Fruit fly (Drosophila melanogaster): ENCODE measurements around the gene TfIIA-S-2.

TfIIA-S-2 gene

DNA sequence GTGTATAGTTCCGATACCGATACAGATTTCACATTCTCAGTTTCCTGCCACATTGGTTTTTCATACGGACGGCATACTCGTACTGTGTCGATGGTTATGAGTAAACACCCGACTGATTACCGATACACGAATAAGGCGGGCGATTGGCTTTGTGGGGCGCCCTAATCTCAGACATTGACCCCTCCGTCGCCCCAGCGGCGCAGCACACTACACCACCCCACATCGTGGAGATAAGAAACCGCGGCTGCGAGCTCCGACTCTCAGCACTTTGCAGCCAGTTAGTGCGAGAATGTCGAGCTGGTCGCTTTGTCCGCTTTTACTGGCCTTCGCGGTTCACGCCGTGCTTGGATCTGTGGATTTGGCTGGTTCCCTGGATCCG lies 39.8 kb upstream of the TfIIA-S-2 start, which contains the start of gene CG14629 (continued):
- TF ChIP-seq CG10543 (GFP tag; optimal IDR thresholded peaks at IDR 0.05) (peak; percentile 71), CG6272 (GFP tag; IDR thresholded peaks at IDR 0.05) (no peak), CG12071 (GFP tag; optimal IDR thresholded peaks at IDR 0.05) (no peak), CG6813 (GFP tag; optimal IDR thresholded peaks at IDR 0.05) (peak; percentile 10), Aef1 (GFP tag; IDR thresholded peaks at IDR 0.05) (no peak), Med (GFP tag) (peak; percentile 66), dimm (GFP tag; IDR thresholded peaks at IDR 0.05) (no peak), bcd (GFP tag; optimal IDR thresholded peaks at IDR 0.05) (no peak), CG2889 (GFP tag; IDR thresholded peaks at IDR 0.05) (no peak), cwo (GFP tag; optimal IDR thresholded peaks at IDR 0.05) (no peak), Neu2 (GFP tag; optimal IDR thresholded peaks at IDR 0.05; ENCODE audit: borderline replicate concordance) (no peak), chinmo (GFP tag; IDR thresholded peaks at IDR 0.05; ENCODE audit: partially characterized antibody) (0 out of 4 replicates have a peak, but pooled peaks have one; percentile 32), Bgb (GFP tag; IDR thresholded peaks at IDR 0.05; ENCODE audit: partially characterized antibody) (peak; percentile 17; the same call in 1 of the 2 replicates), CG13894 (tag; optimal IDR thresholded peaks at IDR 0.05) (no peak), ase (GFP tag; IDR thresholded peaks at IDR 0.05) (no peak), sug (tag; optimal IDR thresholded peaks at IDR 0.05) (peak; percentile 94), pfk (GFP tag; optimal IDR thresholded peaks at IDR 0.05) (no peak), Dfd (GFP tag; optimal IDR thresholded peaks at IDR 0.05) (no peak), slp2 (GFP tag; optimal IDR thresholded peaks at IDR 0.05) (no peak), Rx (GFP tag; IDR thresholded peaks at IDR 0.05) (no peak), CkIIα-i1 (GFP tag; IDR thresholded peaks at IDR 0.05) (no peak), CG33557 (GFP tag; optimal IDR thresholded peaks at IDR 0.05) (no peak), CG15514 (GFP tag; optimal IDR thresholded peaks at IDR 0.05) (peak; percentile 8), Asciz (GFP tag; optimal IDR thresholded peaks at IDR 0.05) (no peak), Bteb2 (GFP tag; optimal IDR thresholded peaks at IDR 0.05) (no peak), org-1 (GFP tag; optimal IDR thresholded peaks at IDR 0.05) (no peak), CG3838 (GFP tag; optimal IDR thresholded peaks at IDR 0.05) (no peak), CG4404 (GFP tag; IDR thresholded peaks at IDR 0.05) (no peak), CG6654 (GFP tag; optimal IDR thresholded peaks at IDR 0.05) (no peak), Jarid2 (GFP tag; optimal IDR thresholded peaks at IDR 0.05) (peak; percentile 62), BtbVII (GFP tag; optimal IDR thresholded peaks at IDR 0.05) (no peak), HLHmδ (GFP tag; optimal IDR thresholded peaks at IDR 0.05) (peak; percentile 17)

DNA sequence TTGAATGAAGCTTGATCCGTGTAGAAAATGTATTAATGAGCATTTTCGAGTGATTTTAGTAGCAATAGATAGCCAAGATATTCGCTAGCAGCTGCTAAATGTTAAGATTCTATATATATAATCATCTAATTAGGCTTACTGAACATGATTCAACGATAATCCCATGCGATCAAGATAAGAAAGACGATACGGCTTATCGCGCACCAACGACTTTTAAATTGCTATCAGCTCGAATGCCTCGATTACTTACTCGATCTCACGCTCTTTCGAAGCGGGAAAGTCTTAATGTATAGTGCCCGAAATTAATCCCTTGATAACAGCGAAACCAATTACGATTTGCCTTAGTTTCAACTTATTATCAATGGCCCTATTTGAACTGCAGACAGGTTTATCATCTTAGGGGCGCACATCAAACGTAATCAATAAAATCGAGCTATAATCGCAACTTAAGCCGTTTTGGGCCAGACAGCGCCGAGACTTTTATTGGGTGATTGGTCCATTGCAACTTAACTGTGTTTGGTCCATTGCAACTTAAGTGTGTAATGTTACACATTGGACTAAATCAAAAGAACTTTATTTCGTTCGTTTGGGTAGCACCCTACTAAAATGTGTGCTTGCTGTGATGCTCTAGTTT lies 39.3 kb upstream of the TfIIA-S-2 start:
- no peak for TF ChIP-seq E2f2 (GFP tag; IDR thresholded peaks at IDR 0.05)
- no peak for TF ChIP-seq cad (GFP tag; optimal IDR thresholded peaks at IDR 0.05)
- TF ChIP-seq grn (GFP tag; optimal IDR thresholded peaks at IDR 0.05): peak; percentile 89
- TF ChIP-seq CG11085 (GFP tag; IDR thresholded peaks at IDR 0.05): no peak
- TF ChIP-seq Trl (optimal IDR thresholded peaks at IDR 0.05): no peak
- no peak for TF ChIP-seq Trl (GFP tag; optimal IDR thresholded peaks at IDR 0.05)
- no peak for TF ChIP-seq CG1647 (GFP tag; optimal IDR thresholded peaks at IDR 0.05)
- peak; percentile 56 for TF ChIP-seq Vsx1 (GFP tag; optimal IDR thresholded peaks at IDR 0.05)
- no peak for TF ChIP-seq vfl (GFP tag; optimal IDR thresholded peaks at IDR 0.05)
- no peak for TF ChIP-seq amos (GFP tag; IDR thresholded peaks at IDR 0.05; ENCODE audit: partially characterized antibody)
- no peak for TF ChIP-seq dysf (GFP tag; IDR thresholded peaks at IDR 0.05)
- no peak for TF ChIP-seq CG32772 (GFP tag; IDR thresholded peaks at IDR 0.05)
- TF ChIP-seq cg (GFP tag; optimal IDR thresholded peaks at IDR 0.05): no peak
- TF ChIP-seq sens (GFP tag): peak; percentile 37
- TF ChIP-seq NFAT (GFP tag; IDR thresholded peaks at IDR 0.05): no peak
- TF ChIP-seq CG34376 (GFP tag; optimal IDR thresholded peaks at IDR 0.05): peak; percentile 52
- TF ChIP-seq mirr (GFP tag; optimal IDR thresholded peaks at IDR 0.05): peak; percentile 7
- no peak for TF ChIP-seq Oli (tag; optimal IDR thresholded peaks at IDR 0.05)
- no peak for TF ChIP-seq otp (GFP tag; IDR thresholded peaks at IDR 0.05)
- no peak for TF ChIP-seq Lpt (GFP tag; optimal IDR thresholded peaks at IDR 0.05)
- peak; percentile 98 for TF ChIP-seq exex (tag; optimal IDR thresholded peaks at IDR 0.05)

Data from whole organism, embryonic.